Fruit fly (Drosophila melanogaster): ENCODE results near the gene Btk.

The Btk gene

DNA sequence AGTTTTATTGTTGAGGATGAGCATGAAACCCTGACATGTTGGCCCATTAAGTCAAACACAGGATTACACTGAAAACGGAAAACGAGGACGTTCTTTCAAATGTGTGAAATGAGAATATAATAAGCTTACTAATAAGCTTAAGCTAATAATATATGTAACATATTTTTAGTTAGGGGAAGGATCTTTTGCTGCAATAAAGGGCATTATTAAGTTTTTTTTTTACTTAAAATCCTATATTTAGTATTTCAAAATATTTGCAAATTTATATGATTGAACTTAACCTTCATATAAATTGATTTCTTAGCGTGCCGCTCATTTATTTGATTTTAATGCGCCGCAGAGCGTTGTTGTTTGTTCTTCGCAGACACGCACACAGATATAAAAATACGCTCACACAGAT lies 32.3 kb upstream of the Btk start (continued):
- TF ChIP-seq CG10274 (GFP tag; optimal IDR thresholded peaks at IDR 0.05) (no peak), CG10366 (GFP tag; IDR thresholded peaks at IDR 0.05) (no peak)

- TF ChIP-seq CG34376 (GFP tag; optimal IDR thresholded peaks at IDR 0.05) (peak; percentile 72), Med (GFP tag) (peak; percentile 13), gem (tag; optimal IDR thresholded peaks at IDR 0.05) (peak; percentile 51), Deaf1 (tag; optimal IDR thresholded peaks at IDR 0.05) (peak; percentile 56), Trl (optimal IDR thresholded peaks at IDR 0.05) (peak; percentile 34 to 47), Trl (GFP tag; optimal IDR thresholded peaks at IDR 0.05) (no peak), usp (GFP tag; optimal IDR thresholded peaks at IDR 0.05) (no peak), chinmo (GFP tag; IDR thresholded peaks at IDR 0.05; ENCODE audit: partially characterized antibody) (peak; percentile 93), CG13287 (GFP tag; IDR thresholded peaks at IDR 0.05; ENCODE audit: partially characterized antibody) (peak; percentile 24; the same call in 1 of the 2 replicates), CG14860 (GFP tag; IDR thresholded peaks at IDR 0.05; ENCODE audit: partially characterized antibody) (no peak)
Measured at dm6 chr2L:8328526-8329097, 27.7 kb upstream of the Btk start.

DNA sequence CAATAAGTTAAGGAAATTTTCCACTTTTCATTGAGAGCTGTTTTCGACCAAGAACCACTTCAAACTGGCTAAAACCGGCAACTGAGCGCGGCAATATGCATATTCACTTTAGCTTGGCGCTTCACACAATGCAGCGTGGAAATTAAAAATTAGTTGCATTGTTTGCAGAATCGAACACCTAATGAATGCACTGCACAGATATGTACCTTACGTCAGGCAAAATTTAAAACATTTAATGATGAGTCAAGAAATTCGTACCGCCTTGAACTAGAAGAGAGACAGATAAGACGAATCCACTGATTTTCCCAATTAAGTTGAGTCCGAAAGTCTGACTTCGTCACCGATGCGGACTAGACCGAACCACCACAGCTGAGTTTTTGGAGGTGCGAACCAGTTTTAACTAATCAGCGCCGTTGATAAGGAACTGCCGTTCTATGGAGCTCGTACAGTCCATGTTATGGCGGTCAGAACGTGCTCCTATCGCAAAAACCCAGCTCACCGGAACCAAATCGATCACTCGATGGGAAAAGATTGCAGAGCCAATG lies 27.0 kb upstream of the Btk start:
- TF ChIP-seq sug (tag; optimal IDR thresholded peaks at IDR 0.05): peak; percentile 13
- TF ChIP-seq CG15514 (GFP tag; optimal IDR thresholded peaks at IDR 0.05): peak; percentile 45
- TF ChIP-seq chinmo (GFP tag; IDR thresholded peaks at IDR 0.05; ENCODE audit: partially characterized antibody): peak; percentile 71; the same call in 2 of the 4 replicates
- TF ChIP-seq Meics (GFP tag; optimal IDR thresholded peaks at IDR 0.05): peak; percentile 54
- TF ChIP-seq C15 (GFP tag; IDR thresholded peaks at IDR 0.05): no peak
- no peak for TF ChIP-seq Sin3A (optimal IDR thresholded peaks at IDR 0.05)
- TF ChIP-seq gem (tag; optimal IDR thresholded peaks at IDR 0.05): peak; percentile 61
- TF ChIP-seq dm (GFP tag; optimal IDR thresholded peaks at IDR 0.05): no peak
- no peak for TF ChIP-seq Dll (GFP tag; IDR thresholded peaks at IDR 0.05; ENCODE audit: partially characterized antibody)
- TF ChIP-seq Pdp1 (GFP tag; optimal IDR thresholded peaks at IDR 0.05): peak in 1 of 2 experiments; percentile 51
- TF ChIP-seq CG34376 (GFP tag; optimal IDR thresholded peaks at IDR 0.05): peak; percentile 64

DNA sequence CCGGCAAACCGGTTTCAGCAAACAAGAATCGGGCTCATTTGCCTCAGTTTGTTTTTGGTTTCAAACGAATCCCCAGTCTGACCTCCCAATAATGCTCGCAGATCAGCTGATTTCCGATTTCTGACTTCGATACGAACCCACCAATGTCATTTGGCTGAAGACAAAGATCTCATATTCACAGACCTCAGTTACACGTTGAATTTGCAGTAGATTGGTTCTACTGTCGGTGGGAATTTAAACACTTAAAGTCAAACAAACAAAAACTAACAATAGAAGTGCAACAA lies 26.3 kb upstream of the Btk start, which contains the start of gene CG14275:
Gene CG14275 (plus strand): TSS at position 185 of the 284 bp plus-strand sequence.
- TF ChIP-seq CG9797 (GFP tag; optimal IDR thresholded peaks at IDR 0.05) (no peak), Usf (GFP tag; optimal IDR thresholded peaks at IDR 0.05) (no peak), chinmo (GFP tag; IDR thresholded peaks at IDR 0.05; ENCODE audit: partially characterized antibody) (0 out of 4 replicates have a peak, but pooled peaks have one; percentile 4), CG16863 (GFP tag; optimal IDR thresholded peaks at IDR 0.05) (no peak), danr (GFP tag; IDR thresholded peaks at IDR 0.05) (no peak), esg (GFP tag; conservative IDR thresholded peaks at IDR 0.05) (no peak), kay (GFP tag; optimal IDR thresholded peaks at IDR 0.05) (no peak), salm (tag; optimal IDR thresholded peaks at IDR 0.05) (no peak), CG2889 (GFP tag; IDR thresholded peaks at IDR 0.05) (no peak), Aef1 (GFP tag; IDR thresholded peaks at IDR 0.05) (no peak), kni (GFP tag; optimal IDR thresholded peaks at IDR 0.05) (no peak), CG11695 (GFP tag; IDR thresholded peaks at IDR 0.05) (no peak), crp (GFP tag; optimal IDR thresholded peaks at IDR 0.05) (peak in 1 of 2 experiments; percentile 11), D19B (GFP tag; optimal IDR thresholded peaks at IDR 0.05) (no peak), ind (GFP tag; optimal IDR thresholded peaks at IDR 0.05) (no peak), fd96Cb (tag; optimal IDR thresholded peaks at IDR 0.05) (no peak), CG34224 (GFP tag; IDR thresholded peaks at IDR 0.05; ENCODE audit: partially characterized antibody) (no peak), CG13894 (tag; optimal IDR thresholded peaks at IDR 0.05) (peak; percentile 36), eve (GFP tag; optimal IDR thresholded peaks at IDR 0.05) (no peak), CG7271 (tag; optimal IDR thresholded peaks at IDR 0.05) (no peak), CG5245 (GFP tag; optimal IDR thresholded peaks at IDR 0.05) (no peak), NfI (GFP tag; optimal IDR thresholded peaks at IDR 0.05) (no peak), CG12769 (tag; optimal IDR thresholded peaks at IDR 0.05) (no peak)

All from whole organism, embryonic.